Fruit fly (Drosophila melanogaster) whole organism, prepupa: ENCODE results near the gene glob1.

Source experiments
- Blimp-1 ChIP-seq: fragments of 200-800 bp; sonication (Bioruptor generic); optimal IDR thresholded peaks from 3 replicates; lab custom pipeline; 2017; ENCODE audit warnings: missing biosample characterization, missing genetic modification characterization, mild to moderate bottlenecking, moderate library complexity, missing genetic modification reagents
- CG10669 ChIP-seq: fragments of 200-800 bp; sonication (Bioruptor generic); optimal IDR thresholded peaks from 3 replicates; lab custom pipeline; 2018; ENCODE audit warnings: missing biosample characterization, mild to moderate bottlenecking, missing genetic modification characterization, moderate library complexity
- CG11762 ChIP-seq: fragments of 200-800 bp; sonication (Bioruptor generic); optimal IDR thresholded peaks from 3 replicates; lab custom pipeline; 2016; ENCODE audit warnings: missing biosample characterization, missing genetic modification characterization; ENCODE audit not compliant: insufficient read depth
- CG11902 ChIP-seq: fragments of 200-800 bp; sonication (Bioruptor generic); optimal IDR thresholded peaks from 3 replicates; lab custom pipeline; 2016; ENCODE audit warnings: missing biosample characterization, missing genetic modification characterization
- CG15336 ChIP-seq: fragments of 200-800 bp; sonication (Bioruptor generic); IDR thresholded peaks from 2 replicates; pipeline ENCODE4 v1.3.6; 2022; ENCODE audit warnings: missing biosample characterization, missing genetic modification characterization
- CG1621 ChIP-seq: fragments of 200-800 bp; sonication (Bioruptor generic); optimal IDR thresholded peaks from 3 replicates; lab custom pipeline; 2018; ENCODE audit warnings: missing biosample characterization, mild to moderate bottlenecking, missing genetic modification characterization
- CG16779 ChIP-seq: fragments of 200-800 bp; sonication (Bioruptor generic); optimal IDR thresholded peaks from 3 replicates; lab custom pipeline; 2017; ENCODE audit warnings: missing biosample characterization, mild to moderate bottlenecking, missing genetic modification characterization
- CG3032 ChIP-seq: fragments of 200-800 bp; optimal IDR thresholded peaks from 2 replicates; lab custom pipeline; 2019; ENCODE audit warnings: missing biosample characterization, mild to moderate bottlenecking, missing genetic modification characterization, moderate library complexity
- CG31627 ChIP-seq: fragments of 200-800 bp; sonication (Bioruptor generic); optimal IDR thresholded peaks from 3 replicates; lab custom pipeline; 2016; ENCODE audit warnings: missing biosample characterization, missing genetic modification characterization
- CG32006 ChIP-seq: fragments of 200-800 bp; sonication (Bioruptor generic); optimal IDR thresholded peaks from 3 replicates; lab custom pipeline; 2017; ENCODE audit warnings: missing biosample characterization, mild to moderate bottlenecking, missing genetic modification characterization
- CG34406 ChIP-seq: fragments of 200-800 bp; sonication (Bioruptor generic); optimal IDR thresholded peaks from 3 replicates; lab custom pipeline; 2016; ENCODE audit warnings: missing biosample characterization, missing genetic modification characterization
- CG4318 ChIP-seq: fragments of 200-800 bp; sonication (Bioruptor generic); optimal IDR thresholded peaks from 3 replicates; lab custom pipeline; 2017; ENCODE audit warnings: missing biosample characterization, mild to moderate bottlenecking, missing genetic modification characterization
- CG6163 ChIP-seq: fragments of 200-800 bp; sonication (Bioruptor generic); IDR thresholded peaks from 3 replicates; pipeline ENCODE4 v1.3.6; 2022; ENCODE audit warnings: missing biosample characterization, missing genetic modification characterization
- CG6276 ChIP-seq: fragments of 200-800 bp; sonication (Bioruptor generic); optimal IDR thresholded peaks from 2 replicates; lab custom pipeline; 2017; ENCODE audit warnings: missing biosample characterization, mild to moderate bottlenecking, missing genetic modification characterization
- CG6792 ChIP-seq: fragments of 200-800 bp; sonication (Bioruptor generic); optimal IDR thresholded peaks from 3 replicates; lab custom pipeline; 2016; ENCODE audit warnings: missing biosample characterization, missing genetic modification characterization
- CG6854 ChIP-seq: fragments of 200-800 bp; sonication (Bioruptor generic); optimal IDR thresholded peaks from 2 replicates; lab custom pipeline; 2017; ENCODE audit warnings: missing biosample characterization, mild to moderate bottlenecking, missing genetic modification characterization
- CG7368 ChIP-seq: fragments of 200-800 bp; sonication (Bioruptor generic); optimal IDR thresholded peaks from 3 replicates; lab custom pipeline; 2016; ENCODE audit warnings: missing biosample characterization, missing genetic modification characterization
- CG8319 ChIP-seq: fragments of 200-800 bp; sonication (Bioruptor generic); optimal IDR thresholded peaks from 3 replicates; lab custom pipeline; 2016; ENCODE audit warnings: missing biosample characterization, missing genetic modification characterization
- CG8632 ChIP-seq: fragments of 200-800 bp; sonication (Bioruptor generic); optimal IDR thresholded peaks from 3 replicates; lab custom pipeline; 2016; ENCODE audit warnings: missing biosample characterization, missing genetic modification characterization
- Eip75B ChIP-seq: fragments of 200-800 bp; sonication (Bioruptor generic); optimal IDR thresholded peaks from 3 replicates; lab custom pipeline; 2016; ENCODE audit warnings: missing biosample characterization, missing genetic modification characterization
- Eip93F ChIP-seq: fragments of 200-800 bp; sonication (Bioruptor generic); optimal IDR thresholded peaks from 2 replicates; lab custom pipeline; 2016; ENCODE audit warnings: missing biosample characterization, mild to moderate bottlenecking, missing genetic modification characterization
- Ets21C ChIP-seq: fragments of 200-800 bp; sonication (Bioruptor generic); optimal IDR thresholded peaks from 3 replicates; lab custom pipeline; 2016; ENCODE audit warnings: missing biosample characterization, missing genetic modification characterization
- Ets96B ChIP-seq: fragments of 200-800 bp; optimal IDR thresholded peaks from 2 replicates; lab custom pipeline; 2019; ENCODE audit warnings: missing biosample characterization, mild to moderate bottlenecking, missing genetic modification characterization, moderate library complexity
- Gug ChIP-seq: fragments of 200-800 bp; sonication (Bioruptor generic); IDR thresholded peaks from 2 replicates; pipeline ENCODE4 v1.3.6; 2022; ENCODE audit warnings: missing biosample characterization, missing genetic modification characterization
- Hr38 ChIP-seq: sonication (Bioruptor generic); optimal IDR thresholded peaks from 2 replicates; lab custom pipeline; 2016; ENCODE audit warnings: missing biosample characterization, missing genetic modification characterization
- Hr39 ChIP-seq: fragments of 200-800 bp; sonication (Bioruptor generic); optimal IDR thresholded peaks from 2 replicates; lab custom pipeline; 2016; ENCODE audit warnings: missing biosample characterization, missing genetic modification characterization
- Hr4 ChIP-seq: fragments of 200-800 bp; sonication (Bioruptor generic); optimal IDR thresholded peaks from 3 replicates; lab custom pipeline; 2016; ENCODE audit warnings: missing biosample characterization, missing genetic modification characterization
- Lpt ChIP-seq: fragments of 200-800 bp; sonication (Bioruptor generic); optimal IDR thresholded peaks from 3 replicates; lab custom pipeline; 2016; ENCODE audit warnings: missing biosample characterization, missing genetic modification characterization
- Met ChIP-seq: fragments of 200-800 bp; sonication (Bioruptor generic); optimal IDR thresholded peaks from 3 replicates; lab custom pipeline; 2016; ENCODE audit warnings: missing biosample characterization, missing genetic modification characterization
- OdsH ChIP-seq: fragments of 200-800 bp; sonication (Bioruptor generic); optimal IDR thresholded peaks from 3 replicates; lab custom pipeline; 2016; ENCODE audit warnings: missing biosample characterization, missing genetic modification characterization
- Sox102F ChIP-seq: fragments of 200-800 bp; sonication (Bioruptor generic); optimal IDR thresholded peaks from 2 replicates; lab custom pipeline; 2016; ENCODE audit warnings: missing biosample characterization, mild to moderate bottlenecking, missing genetic modification characterization
- achi ChIP-seq: fragments of 200-800 bp; sonication (Bioruptor generic); optimal IDR thresholded peaks from 3 replicates; lab custom pipeline; 2016; ENCODE audit warnings: missing biosample characterization, missing genetic modification characterization
- acj6 ChIP-seq: fragments of 200-800 bp; sonication (Bioruptor generic); optimal IDR thresholded peaks from 3 replicates; lab custom pipeline; 2016; ENCODE audit warnings: missing biosample characterization, missing genetic modification characterization
- dac ChIP-seq: fragments of 200-800 bp; sonication (Bioruptor generic); optimal IDR thresholded peaks from 2 replicates; lab custom pipeline; 2017; ENCODE audit warnings: missing biosample characterization, mild to moderate bottlenecking, missing genetic modification characterization
- dsx ChIP-seq: fragments of 200-800 bp; optimal IDR thresholded peaks from 3 replicates; lab custom pipeline; 2019; ENCODE audit warnings: missing biosample characterization, mild to moderate bottlenecking, missing genetic modification characterization, moderate library complexity; ENCODE audit not compliant: poor library complexity, severe bottlenecking
- eg ChIP-seq: fragments of 200-800 bp; sonication (Bioruptor generic); IDR thresholded peaks from 3 replicates; pipeline ENCODE4 v1.3.6; 2022; ENCODE audit warnings: missing biosample characterization, missing genetic modification characterization
- esn ChIP-seq: fragments of 200-800 bp; sonication (Bioruptor generic); optimal IDR thresholded peaks from 2 replicates; lab custom pipeline; 2016; ENCODE audit warnings: missing biosample characterization, mild to moderate bottlenecking, missing genetic modification characterization, moderate library complexity
- fd59A ChIP-seq: fragments of 200-800 bp; sonication (Bioruptor generic); optimal IDR thresholded peaks from 2 replicates; lab custom pipeline; 2017; ENCODE audit warnings: missing biosample characterization, mild to moderate bottlenecking, missing genetic modification characterization, missing genetic modification reagents
- fd85E ChIP-seq: fragments of 200-800 bp; sonication (Bioruptor generic); optimal IDR thresholded peaks from 3 replicates; lab custom pipeline; 2016; ENCODE audit warnings: missing biosample characterization, missing genetic modification characterization
- fkh ChIP-seq: fragments of 200-800 bp; sonication (Bioruptor generic); optimal IDR thresholded peaks from 3 replicates; lab custom pipeline; 2017; ENCODE audit warnings: missing biosample characterization, mild to moderate bottlenecking, missing genetic modification characterization, moderate library complexity
- lz ChIP-seq: fragments of 200-800 bp; sonication (Bioruptor generic); optimal IDR thresholded peaks from 3 replicates; lab custom pipeline; 2016; ENCODE audit warnings: missing biosample characterization, missing genetic modification characterization
- pdm3 ChIP-seq: fragments of 200-800 bp; sonication (Bioruptor generic); optimal IDR thresholded peaks from 3 replicates; lab custom pipeline; 2016; ENCODE audit warnings: missing biosample characterization, missing genetic modification characterization
- salr ChIP-seq, 2 experiments: fragments of 200-800 bp; sonication (Bioruptor generic); optimal IDR thresholded peaks; 3 replicates each; lab custom pipeline; 2016 to 2018; ENCODE audit warnings: missing biosample characterization in 2 of 2, missing genetic modification characterization in 2 of 2, mild to moderate bottlenecking in 1 of 2
- spab ChIP-seq: fragments of 200-800 bp; sonication (Bioruptor generic); optimal IDR thresholded peaks from 2 replicates; lab custom pipeline; 2017; ENCODE audit warnings: missing biosample characterization, mild to moderate bottlenecking, missing genetic modification characterization, missing genetic modification reagents
- svp ChIP-seq: fragments of 200-800 bp; sonication (Bioruptor generic); peaks from one replicate; lab custom pipeline; 2016; ENCODE audit warnings: missing biosample characterization, missing genetic modification characterization
- topi ChIP-seq: fragments of 200-800 bp; sonication (Bioruptor generic); optimal IDR thresholded peaks from 3 replicates; lab custom pipeline; 2016; ENCODE audit warnings: missing biosample characterization, missing genetic modification characterization
- vri ChIP-seq: fragments of 200-800 bp; sonication (Bioruptor generic); optimal IDR thresholded peaks from 3 replicates; lab custom pipeline; 2016; ENCODE audit warnings: missing biosample characterization, mild to moderate bottlenecking, missing genetic modification characterization

Gene glob1

dm6 chr3R:15930050-15930449 is 25.6 kb upstream of the glob1 start:
- no peak for TF ChIP-seq fd85E
- TF ChIP-seq Ets21C, result no peak
- TF ChIP-seq CG1621 (tag; lab: Kevin White, UChicago), result no peak
- no peak for TF ChIP-seq CG6854 (GFP tag; lab: Kevin White, UChicago)
- no peak for TF ChIP-seq topi (GFP tag; lab: Kevin White, UChicago)
- TF ChIP-seq svp, result no peak
- no peak for TF ChIP-seq CG8319 (GFP tag; lab: Kevin White, UChicago)

dm6 chr3R:15928127-15928526 is 23.7 kb upstream of the glob1 start:
- TF ChIP-seq salr (GFP tag; optimal IDR thresholded peaks at IDR 0.05; lab: Kevin White, UChicago) (no peak), vri (no peak)

DNA sequence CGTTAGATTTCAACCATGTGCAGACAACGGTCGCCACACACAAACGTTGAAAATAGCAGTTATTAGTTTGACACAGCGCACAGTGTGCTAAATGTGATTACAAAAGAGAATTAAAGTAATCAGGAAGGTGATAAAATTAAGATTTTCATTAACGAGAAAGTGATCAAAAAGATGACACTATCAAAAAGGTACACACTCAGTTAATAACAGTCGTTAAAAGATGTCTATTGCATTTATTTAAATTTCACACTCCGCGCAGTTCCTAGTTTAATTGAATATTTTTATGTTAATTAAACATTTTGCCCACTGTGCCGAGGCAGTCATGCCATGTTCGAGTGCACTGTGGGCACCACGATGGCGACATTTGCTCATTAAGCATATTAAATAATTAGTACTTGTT is 22.7 kb upstream of the glob1 start:
- TF ChIP-seq Eip93F (GFP tag; lab: Kevin White, UChicago) (no peak), Gug (GFP tag; lab: Robert Waterston, UW) (peak; percentile 50; the same call in 1 of the 2 replicates), Hr39 (GFP tag; lab: Kevin White, UChicago) (no peak), Ets96B (no peak), CG11762 (GFP tag; lab: Kevin White, UChicago) (no peak), CG6792 (GFP tag; lab: Kevin White, UChicago) (no peak), CG31627 (GFP tag; lab: Kevin White, UChicago) (no peak), CG1621 (tag; lab: Kevin White, UChicago) (no peak), fd59A (GFP tag; lab: Kevin White, UChicago) (no peak), eg (GFP tag; lab: Robert Waterston, UW) (peak; percentile 76), Met (no peak), dac (GFP tag; lab: Kevin White, UChicago) (peak; percentile 64), Sox102F (GFP tag; lab: Kevin White, UChicago) (no peak), pdm3 (peak; percentile 51), CG8319 (GFP tag; lab: Kevin White, UChicago) (no peak), OdsH (peak; percentile 51), fkh (GFP tag; lab: Kevin White, UChicago) (no peak), esn (no peak), svp (no peak), CG6854 (GFP tag; lab: Kevin White, UChicago) (no peak), CG3032 (no peak), fd85E (no peak), topi (GFP tag; lab: Kevin White, UChicago) (no peak), salr (GFP tag; optimal IDR thresholded peaks at IDR 0.05; lab: Kevin White, UChicago) (peak in 1 of 2 experiments; percentile 61), Ets21C (no peak), CG34406 (GFP tag; lab: Kevin White, UChicago) (no peak), Hr4 (GFP tag; lab: Kevin White, UChicago) (peak; percentile 84), CG6276 (peak; percentile 85), Blimp-1 (GFP tag; lab: Kevin White, UChicago) (no peak), CG11902 (GFP tag; lab: Kevin White, UChicago) (no peak), Eip75B (GFP tag; lab: Kevin White, UChicago) (no peak), achi (GFP tag; lab: Kevin White, UChicago) (no peak), CG6163 (GFP tag; lab: Robert Waterston, UW) (peak; percentile 58; the same call in 1 of the 3 replicates), CG32006 (GFP tag; lab: Kevin White, UChicago) (peak; percentile 88), vri (no peak), CG16779 (no peak), CG15336 (GFP tag; lab: Robert Waterston, UW) (peak; percentile 85), spab (GFP tag; lab: Kevin White, UChicago) (no peak), Hr38 (GFP tag; lab: Kevin White, UChicago) (no peak), CG10669 (no peak), CG7368 (GFP tag; lab: Kevin White, UChicago) (no peak), Lpt (GFP tag; lab: Kevin White, UChicago) (peak; percentile 51), acj6 (GFP tag; lab: Kevin White, UChicago) (peak; percentile 42), CG8632 (no peak), CG4318 (GFP tag; lab: Kevin White, UChicago) (no peak), dsx (no peak), lz (GFP tag; lab: Kevin White, UChicago) (no peak)
